Worm (Caenorhabditis elegans): ENCODE results near the gene K06H7.2.

DNA sequence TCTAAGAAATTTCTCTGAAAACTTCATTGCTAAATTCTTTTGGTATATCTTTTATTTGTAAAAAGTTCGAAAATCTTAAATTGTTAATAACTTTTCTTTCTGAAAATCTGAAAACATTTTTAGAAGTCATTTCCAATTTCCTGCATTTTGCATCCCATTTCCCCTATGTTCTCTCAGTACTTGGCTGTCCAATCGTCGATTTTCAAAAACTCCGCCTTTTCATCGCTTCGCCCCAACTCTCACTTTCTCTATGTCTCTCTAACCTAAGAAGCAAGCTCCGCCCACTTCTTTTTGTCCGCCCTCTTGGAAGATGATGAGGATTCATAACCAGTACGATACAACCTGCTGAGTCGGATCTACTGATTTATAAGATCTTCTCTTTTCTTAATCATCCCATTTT, 28.3 kb upstream of the K06H7.2 start:
- TF ChIP-seq ama-1 (optimal IDR thresholded peaks at IDR 0.05) (no peak), ceh-13 (GFP tag; optimal IDR thresholded peaks at IDR 0.05) (no peak), aly-1 (tag; optimal IDR thresholded peaks at IDR 0.05) (no peak), ets-7 (tag; optimal IDR thresholded peaks at IDR 0.05) (no peak), tbx-37 (GFP tag; conservative IDR thresholded peaks at IDR 0.05) (no peak), tbx-11 (GFP tag; IDR thresholded peaks at IDR 0.05) (no peak), ceh-36 (tag; optimal IDR thresholded peaks at IDR 0.05) (no peak), hmbx-1 (tag; optimal IDR thresholded peaks at IDR 0.05) (no peak), flt-1 (GFP tag; IDR thresholded peaks at IDR 0.05) (no peak)
